Worm (Caenorhabditis elegans) whole organism, late embryonic: ENCODE results near the gene R03D7.2.
A peak's percentile ranks its signal among the peaks of the same experiment; 100 is the strongest.
"Not testable (repeated sequence)": the region's sequence is repeated elsewhere in the genome, so short reads cannot be mapped to it uniquely, and the experiment has no call there.

Source experiments
- F13H6.1 ChIP-seq: sonication (generic microtip); optimal IDR thresholded peaks from 2 replicates; lab custom pipeline; 2016; ENCODE audit warnings: missing genetic modification characterization, missing compliant biosample characterization
- K09A11.1 ChIP-seq: sonication (generic microtip); optimal IDR thresholded peaks from 2 replicates; lab custom pipeline; 2017; ENCODE audit warnings: antibody characterized with exemption, mild to moderate bottlenecking, missing genetic modification characterization, missing compliant biosample characterization; ENCODE audit not compliant: insufficient read depth
- T23F11.4 ChIP-seq: fragments of 200-800 bp; sonication (Bioruptor generic); optimal IDR thresholded peaks from 2 replicates; lab custom pipeline; 2018; ENCODE audit warnings: mild to moderate bottlenecking, missing genetic modification characterization, missing compliant biosample characterization
- ceh-14 ChIP-seq: sonication (generic microtip); optimal IDR thresholded peaks from 2 replicates; lab custom pipeline; 2016; ENCODE audit warnings: missing genotype, missing genetic modification characterization, missing compliant biosample characterization
- ceh-18 ChIP-seq: sonication (generic microtip); optimal IDR thresholded peaks from 2 replicates; lab custom pipeline; 2016; ENCODE audit warnings: missing genetic modification characterization, missing compliant biosample characterization
- ceh-19 ChIP-seq: fragments of 200-800 bp; sonication (Bioruptor generic); optimal IDR thresholded peaks from 2 replicates; lab custom pipeline; 2018; ENCODE audit warnings: mild to moderate bottlenecking, missing genetic modification characterization, missing compliant biosample characterization
- ceh-2 ChIP-seq: sonication (generic microtip); optimal IDR thresholded peaks from 2 replicates; lab custom pipeline; 2016; ENCODE audit warnings: missing genotype, missing genetic modification characterization, missing compliant biosample characterization
- ceh-22 ChIP-seq: sonication (generic microtip); optimal IDR thresholded peaks from 2 replicates; lab custom pipeline; 2017; ENCODE audit warnings: missing biosample characterization, missing genetic modification characterization
- ceh-24 ChIP-seq: sonication (generic microtip); optimal IDR thresholded peaks from 2 replicates; lab custom pipeline; 2016; ENCODE audit warnings: mild to moderate bottlenecking, missing genetic modification characterization, missing compliant biosample characterization
- ceh-48 ChIP-seq: sonication (generic microtip); optimal IDR thresholded peaks from 2 replicates; lab custom pipeline; 2016; ENCODE audit warnings: missing genetic modification characterization, inconsistent platforms, missing compliant biosample characterization
- ceh-6 ChIP-seq: fragments of 200-800 bp; sonication (Bioruptor generic); optimal IDR thresholded peaks from 2 replicates; lab custom pipeline; 2018; ENCODE audit warnings: mild to moderate bottlenecking, missing genetic modification characterization, missing compliant biosample characterization
- ceh-9 ChIP-seq: sonication (generic microtip); optimal IDR thresholded peaks from 2 replicates; lab custom pipeline; 2016; ENCODE audit warnings: mild to moderate bottlenecking, missing genetic modification characterization, inconsistent platforms, missing compliant biosample characterization
- dmd-4 ChIP-seq: sonication (generic microtip); optimal IDR thresholded peaks from 2 replicates; lab custom pipeline; 2016; ENCODE audit warnings: borderline replicate concordance, missing genetic modification characterization, missing compliant biosample characterization
- ets-4 ChIP-seq: sonication (generic microtip); optimal IDR thresholded peaks from 2 replicates; lab custom pipeline; 2016; ENCODE audit warnings: missing genetic modification characterization, missing compliant biosample characterization
- fax-1 ChIP-seq: sonication (generic microtip); optimal IDR thresholded peaks from 2 replicates; lab custom pipeline; 2016; ENCODE audit warnings: missing genotype, missing genetic modification characterization, missing compliant biosample characterization
- fkh-6 ChIP-seq: sonication (generic microtip); optimal IDR thresholded peaks from 2 replicates; lab custom pipeline; 2016; ENCODE audit warnings: missing genetic modification characterization, missing compliant biosample characterization
- gmeb-2 ChIP-seq: sonication (generic microtip); optimal IDR thresholded peaks from 2 replicates; lab custom pipeline; 2016; ENCODE audit warnings: missing genetic modification characterization, inconsistent platforms, missing compliant biosample characterization
- hlh-30 ChIP-seq: sonication (generic microtip); optimal IDR thresholded peaks from 2 replicates; lab custom pipeline; 2017; ENCODE audit warnings: antibody characterized with exemption, missing genetic modification characterization, missing compliant biosample characterization; ENCODE audit not compliant: insufficient read depth
- hlh-6 ChIP-seq: sonication (generic microtip); optimal IDR thresholded peaks from 2 replicates; lab custom pipeline; 2016; ENCODE audit warnings: missing genotype, missing genetic modification characterization, missing compliant biosample characterization
- lim-6 ChIP-seq: sonication (generic microtip); optimal IDR thresholded peaks from 2 replicates; lab custom pipeline; 2016; ENCODE audit warnings: missing genetic modification characterization, missing compliant biosample characterization
- mec-3 ChIP-seq: sonication (generic microtip); optimal IDR thresholded peaks from 2 replicates; lab custom pipeline; 2016; ENCODE audit warnings: borderline replicate concordance, missing genetic modification characterization, missing compliant biosample characterization
- nfya-1 ChIP-seq: sonication (generic microtip); optimal IDR thresholded peaks from 2 replicates; lab custom pipeline; 2017; ENCODE audit warnings: missing genetic modification characterization, mild to moderate bottlenecking, missing compliant biosample characterization, antibody characterized with exemption, moderate library complexity
- npax-4 ChIP-seq: sonication (generic microtip); optimal IDR thresholded peaks from 2 replicates; lab custom pipeline; 2016; ENCODE audit warnings: missing genetic modification characterization, missing compliant biosample characterization
- pax-1 ChIP-seq: fragments of 150-350 bp; optimal IDR thresholded peaks from 2 replicates; lab custom pipeline; 2014; ENCODE audit warnings: missing biosample characterization, missing genetic modification characterization
- pha-2 ChIP-seq: sonication (generic microtip); optimal IDR thresholded peaks from 2 replicates; lab custom pipeline; 2017; ENCODE audit warnings: mild to moderate bottlenecking, missing genetic modification characterization, missing compliant biosample characterization
- pqm-1 ChIP-seq: sonication (generic microtip); optimal IDR thresholded peaks from 2 replicates; lab custom pipeline; 2016; ENCODE audit warnings: missing genetic modification characterization, missing compliant biosample characterization
- ref-2 ChIP-seq: sonication (generic microtip); optimal IDR thresholded peaks from 2 replicates; lab custom pipeline; 2016; ENCODE audit warnings: missing genetic modification characterization, missing compliant biosample characterization
- rnt-1 ChIP-seq: sonication (generic microtip); optimal IDR thresholded peaks from 2 replicates; lab custom pipeline; 2016; ENCODE audit warnings: missing genetic modification characterization, missing compliant biosample characterization
- sox-4 ChIP-seq: sonication (generic microtip); optimal IDR thresholded peaks from 2 replicates; lab custom pipeline; 2017; ENCODE audit warnings: mild to moderate bottlenecking, missing genetic modification characterization, inconsistent platforms, missing compliant biosample characterization
- syd-9 ChIP-seq: sonication (generic microtip); optimal IDR thresholded peaks from 2 replicates; lab custom pipeline; 2016; ENCODE audit warnings: mild to moderate bottlenecking, missing genetic modification characterization, moderate library complexity, missing compliant biosample characterization
- tbx-2 ChIP-seq: sonication (generic microtip); optimal IDR thresholded peaks from 2 replicates; lab custom pipeline; 2016; ENCODE audit warnings: missing genetic modification characterization, missing compliant biosample characterization
- ttx-3 ChIP-seq: sonication (generic microtip); optimal IDR thresholded peaks from 2 replicates; lab custom pipeline; 2016; ENCODE audit warnings: missing genetic modification reagents, missing genetic modification characterization, missing compliant biosample characterization
- unc-42 ChIP-seq: sonication (generic microtip); optimal IDR thresholded peaks from 2 replicates; lab custom pipeline; 2016; ENCODE audit warnings: missing genotype, missing genetic modification characterization, missing compliant biosample characterization
- unc-55 ChIP-seq: sonication (generic microtip); optimal IDR thresholded peaks from 2 replicates; lab custom pipeline; 2017; ENCODE audit warnings: missing biosample characterization, missing genetic modification reagents, missing genetic modification characterization
- unc-86 ChIP-seq: sonication (generic microtip); optimal IDR thresholded peaks from 2 replicates; lab custom pipeline; 2016; ENCODE audit warnings: missing genetic modification characterization, missing compliant biosample characterization
- zip-5 ChIP-seq: sonication (generic microtip); optimal IDR thresholded peaks from 2 replicates; lab custom pipeline; 2016; ENCODE audit warnings: missing genetic modification characterization, missing compliant biosample characterization

Gene R03D7.2

ce11 chrII:10948236-10949025 lies 13.4 kb upstream of the R03D7.2 start:
- TF ChIP-seq pax-1 (tag; lab: Kevin White, UChicago): peak; percentile 19
- no peak for TF ChIP-seq nfya-1 (tag; lab: Kevin White, UChicago)
- no peak for TF ChIP-seq dmd-4

ce11 chrII:10947317-10947716 lies 12.3 kb upstream of the R03D7.2 start, which contains the start of the genes tceb-3 and gskl-1:
Gene tceb-3, minus strand, starts transcription at chrII:10947417.
Gene gskl-1, plus strand, starts transcription at chrII:10947559.
- TF ChIP-seq unc-86 (tag; lab: Kevin White, UChicago) (no peak), npax-4 (tag; lab: Kevin White, UChicago) (no peak), F13H6.1 (no peak), ets-4 (no peak)
- TF ChIP-seq, all 69 proteins: peak for 0

- TF ChIP-seq unc-42 (peak; percentile 2), rnt-1 (tag; lab: Kevin White, UChicago) (no peak), T23F11.4 (no peak), mec-3 (tag; lab: Kevin White, UChicago) (no peak), K09A11.1 (tag; lab: Kevin White, UChicago) (no peak), fax-1 (no peak), ceh-18 (no peak), tbx-2 (tag; lab: Kevin White, UChicago) (peak; percentile 2), ceh-48 (tag; lab: Kevin White, UChicago) (peak; percentile 35), ets-4 (no peak), ceh-2 (tag; lab: Kevin White, UChicago) (no peak), unc-55 (peak; percentile 78)
These were observed 11.9 kb upstream of the R03D7.2 start for ce11 chrII:10946848-10947247.

ce11 chrII:10945446-10945845 lies 10.5 kb upstream of the R03D7.2 start:
- TF ChIP-seq gmeb-2 (no peak), ref-2 (peak; percentile 6)

ce11 chrII:10941918-10942317 lies 6.9 kb upstream of the R03D7.2 start, which contains the start of gene R03D7.15:
Gene R03D7.15, plus strand, starts transcription at chrII:10942216.
- TF ChIP-seq sox-4; ceh-9 (tag; lab: Kevin White, UChicago); fkh-6: not testable (repeated sequence)
- TF ChIP-seq, all 69 proteins: peak for 0; not testable (repeated sequence) for 69

- TF ChIP-seq hlh-6 (tag; lab: Kevin White, UChicago) (no peak), rnt-1 (tag; lab: Kevin White, UChicago) (no peak), syd-9 (tag; lab: Kevin White, UChicago) (no peak), unc-55 (no peak), zip-5 (tag; lab: Kevin White, UChicago) (no peak), ceh-24 (tag; lab: Kevin White, UChicago) (no peak), ceh-2 (tag; lab: Kevin White, UChicago) (no peak)
- TF ChIP-seq, all 69 proteins: peak for 0
These were observed 352 bp upstream of the R03D7.2 start for ce11 chrII:10935336-10935735.

- TF ChIP-seq lim-6 (tag; lab: Kevin White, UChicago) (no peak), ttx-3 (tag; lab: Kevin White, UChicago) (no peak), syd-9 (tag; lab: Kevin White, UChicago) (no peak), sox-4 (no peak), ceh-22 (tag; lab: Kevin White, UChicago) (no peak), zip-5 (tag; lab: Kevin White, UChicago) (no peak), pha-2 (tag; lab: Kevin White, UChicago) (no peak), pqm-1 (no peak), ceh-6 (GFP tag; lab: Kevin White, UChicago) (no peak), mec-3 (tag; lab: Kevin White, UChicago) (no peak), ceh-9 (tag; lab: Kevin White, UChicago) (no peak), F13H6.1 (no peak), pax-1 (tag; lab: Kevin White, UChicago) (no peak), hlh-30 (tag; lab: Kevin White, UChicago) (no peak), ceh-19 (GFP tag; lab: Kevin White, UChicago) (no peak), ceh-14 (tag; lab: Kevin White, UChicago) (no peak)
These were observed 849 bp downstream of the R03D7.2 start for ce11 chrII:10933948-10934722.
